Worm (Caenorhabditis elegans) whole organism, young adult: ENCODE data around the gene W08F4.12.

Experiments
- B0019.2 ChIP-seq: fragments of 200-800 bp; sonication (Bioruptor generic); conservative IDR thresholded peaks from 2 replicates; pipeline ENCODE4 v1.3.6; 2022; ENCODE audit warnings: missing genetic modification reagents, missing genetic modification characterization, missing compliant biosample characterization
- B0035.1 ChIP-seq: sonication (generic microtip); optimal IDR thresholded peaks from 2 replicates; lab custom pipeline; 2016; ENCODE audit warnings: missing genetic modification characterization, mild to moderate bottlenecking, missing compliant biosample characterization, missing genotype, missing genetic modification reagents
- B0261.1 ChIP-seq: sonication (generic microtip); optimal IDR thresholded peaks from 2 replicates; lab custom pipeline; 2016; ENCODE audit warnings: mild to moderate bottlenecking, missing genetic modification characterization, moderate library complexity, missing compliant biosample characterization
- F39B2.1 ChIP-seq: fragments of 200-800 bp; sonication (Bioruptor generic); IDR thresholded peaks from 2 replicates; pipeline ENCODE4 v1.3.6; 2022; ENCODE audit warnings: missing genetic modification reagents, missing genetic modification characterization, missing compliant biosample characterization
- F55B11.4 ChIP-seq: sonication (generic microtip); optimal IDR thresholded peaks from 2 replicates; lab custom pipeline; 2016; ENCODE audit warnings: missing compliant biosample characterization, missing genetic modification characterization, borderline replicate concordance; ENCODE audit not compliant: insufficient read depth
- F57C9.4 ChIP-seq: sonication (generic microtip); optimal IDR thresholded peaks from 2 replicates; lab custom pipeline; 2017; ENCODE audit warnings: mild to moderate bottlenecking, missing genetic modification characterization, missing compliant biosample characterization
- K11D2.4 ChIP-seq: fragments of 200-800 bp; sonication (Bioruptor generic); IDR thresholded peaks from 2 replicates; pipeline ENCODE4 v1.3.6; 2022; ENCODE audit warnings: missing genetic modification reagents, missing genetic modification characterization, missing compliant biosample characterization
- T07F8.4 ChIP-seq: sonication (generic microtip); optimal IDR thresholded peaks from 2 replicates; lab custom pipeline; 2016; ENCODE audit warnings: mild to moderate bottlenecking, missing genetic modification characterization, moderate library complexity, missing compliant biosample characterization
- Y53F4B.3 ChIP-seq: fragments of 200-800 bp; sonication (Bioruptor generic); IDR thresholded peaks from 2 replicates; pipeline ENCODE4 v1.3.6; 2022; ENCODE audit warnings: missing genetic modification reagents, missing genetic modification characterization, missing compliant biosample characterization
- ZK185.1 ChIP-seq: sonication (generic microtip); optimal IDR thresholded peaks from 2 replicates; lab custom pipeline; 2016; ENCODE audit warnings: mild to moderate bottlenecking, missing genetic modification characterization, missing compliant biosample characterization; ENCODE audit not compliant: poor library complexity, severe bottlenecking
- ama-1 ChIP-seq, 3 experiments: fragments of 150-350 bp in 1 of 3; sonication (generic microtip) in 2 of 3; optimal IDR thresholded peaks; 2 replicates each; lab custom pipeline; 2014 to 2018; ENCODE audit warnings: missing biosample characterization in 2 of 3, missing genetic modification characterization in 2 of 3, missing genetic modification reagents in 2 of 3
- aptf-3 ChIP-seq: fragments of 200-800 bp; sonication (Bioruptor generic); IDR thresholded peaks from 2 replicates; pipeline ENCODE4 v1.3.6; 2022; ENCODE audit warnings: missing genetic modification characterization, missing compliant biosample characterization
- attf-5 ChIP-seq: fragments of 200-800 bp; sonication (Bioruptor generic); optimal IDR thresholded peaks from 2 replicates; lab custom pipeline; 2018; ENCODE audit warnings: mild to moderate bottlenecking, missing genetic modification characterization, missing compliant biosample characterization
- ceh-91 ChIP-seq: fragments of 200-800 bp; sonication (Bioruptor generic); IDR thresholded peaks from 2 replicates; pipeline ENCODE4 v1.3.6; 2022; ENCODE audit warnings: missing genetic modification reagents, missing genetic modification characterization, missing compliant biosample characterization
- die-1 ChIP-seq: sonication (generic microtip); optimal IDR thresholded peaks from 2 replicates; lab custom pipeline; 2016; ENCODE audit warnings: missing genotype, mild to moderate bottlenecking, missing genetic modification characterization, missing compliant biosample characterization
- dox-1 ChIP-seq: fragments of 200-800 bp; sonication (Bioruptor generic); IDR thresholded peaks from 2 replicates; pipeline ENCODE4 v1.3.6; 2022; ENCODE audit warnings: missing genetic modification reagents, missing genetic modification characterization, missing compliant biosample characterization
- egl-44 ChIP-seq: fragments of 200-800 bp; sonication (Bioruptor generic); IDR thresholded peaks from 2 replicates; pipeline ENCODE4 v1.3.6; 2022; ENCODE audit warnings: missing genetic modification reagents, missing genetic modification characterization, missing compliant biosample characterization
- hmg-1.2 ChIP-seq: fragments of 200-800 bp; sonication (Bioruptor generic); IDR thresholded peaks from 2 replicates; pipeline ENCODE4 v1.3.6; 2022; ENCODE audit warnings: missing genetic modification reagents, missing genetic modification characterization, missing compliant biosample characterization
- lsy-27 ChIP-seq: sonication (generic microtip); optimal IDR thresholded peaks from 2 replicates; lab custom pipeline; 2017; ENCODE audit warnings: missing genetic modification characterization, mild to moderate bottlenecking, missing compliant biosample characterization, antibody characterized with exemption, missing genotype, borderline replicate concordance; ENCODE audit not compliant: insufficient read depth
- madf-10 ChIP-seq: sonication (generic microtip); optimal IDR thresholded peaks from 2 replicates; lab custom pipeline; 2016; ENCODE audit warnings: mild to moderate bottlenecking, missing genetic modification characterization, missing compliant biosample characterization
- madf-3 ChIP-seq: fragments of 200-800 bp; sonication (Bioruptor generic); IDR thresholded peaks from 2 replicates; pipeline ENCODE4 v1.3.6; 2022; ENCODE audit warnings: missing genetic modification reagents, missing genetic modification characterization, missing compliant biosample characterization
- mel-28 ChIP-seq: sonication (generic microtip); optimal IDR thresholded peaks from 2 replicates; lab custom pipeline; 2016; ENCODE audit warnings: borderline replicate concordance, mild to moderate bottlenecking, missing genetic modification characterization, missing compliant biosample characterization
- nfya-1 ChIP-seq: sonication (generic microtip); optimal IDR thresholded peaks from 2 replicates; lab custom pipeline; 2017; ENCODE audit warnings: antibody characterized with exemption, missing compliant biosample characterization, missing genetic modification characterization, borderline replicate concordance; ENCODE audit not compliant: insufficient read depth
- nfyb-1 ChIP-seq: fragments of 200-800 bp; sonication (Bioruptor generic); IDR thresholded peaks from 2 replicates; pipeline ENCODE4 v1.3.6; 2022; ENCODE audit warnings: missing genetic modification reagents, missing genetic modification characterization, missing compliant biosample characterization
- nhr-120 ChIP-seq: fragments of 200-800 bp; sonication (Bioruptor generic); IDR thresholded peaks from 2 replicates; pipeline ENCODE4 v1.3.6; 2022; ENCODE audit warnings: missing genetic modification characterization, missing compliant biosample characterization
- nhr-179 ChIP-seq: sonication (generic microtip); optimal IDR thresholded peaks from 2 replicates; lab custom pipeline; 2016; ENCODE audit warnings: mild to moderate bottlenecking, missing genetic modification characterization, missing compliant biosample characterization
- pbrm-1 ChIP-seq: fragments of 200-800 bp; sonication (Bioruptor generic); IDR thresholded peaks from 2 replicates; pipeline ENCODE4 v1.3.6; 2022; ENCODE audit warnings: missing genetic modification reagents, missing genetic modification characterization, missing compliant biosample characterization
- pha-4 ChIP-seq: fragments of 150-350 bp; sonication (generic microtip); optimal IDR thresholded peaks from 2 replicates; lab custom pipeline; 2014; ENCODE audit warnings: missing biosample characterization, missing genetic modification reagents, missing genetic modification characterization
- sptf-2 ChIP-seq: fragments of 200-800 bp; sonication (Bioruptor generic); optimal IDR thresholded peaks from 2 replicates; lab custom pipeline; 2018; ENCODE audit warnings: mild to moderate bottlenecking, missing genetic modification characterization, missing compliant biosample characterization
- tbx-9 ChIP-seq: sonication (generic microtip); optimal IDR thresholded peaks from 2 replicates; lab custom pipeline; 2016; ENCODE audit warnings: borderline replicate concordance, missing genetic modification characterization, inconsistent platforms, missing compliant biosample characterization
- zfh-2 ChIP-seq: fragments of 200-800 bp; sonication (Bioruptor generic); conservative IDR thresholded peaks from 2 replicates; pipeline ENCODE4 v1.3.6; 2022; ENCODE audit warnings: missing genetic modification reagents, missing genetic modification characterization, missing compliant biosample characterization
- ztf-25 ChIP-seq: fragments of 200-800 bp; sonication (Bioruptor generic); IDR thresholded peaks from 2 replicates; pipeline ENCODE4 v1.3.6; 2022; ENCODE audit warnings: missing genetic modification reagents, missing genetic modification characterization, missing compliant biosample characterization

Gene W08F4.12

DNA sequence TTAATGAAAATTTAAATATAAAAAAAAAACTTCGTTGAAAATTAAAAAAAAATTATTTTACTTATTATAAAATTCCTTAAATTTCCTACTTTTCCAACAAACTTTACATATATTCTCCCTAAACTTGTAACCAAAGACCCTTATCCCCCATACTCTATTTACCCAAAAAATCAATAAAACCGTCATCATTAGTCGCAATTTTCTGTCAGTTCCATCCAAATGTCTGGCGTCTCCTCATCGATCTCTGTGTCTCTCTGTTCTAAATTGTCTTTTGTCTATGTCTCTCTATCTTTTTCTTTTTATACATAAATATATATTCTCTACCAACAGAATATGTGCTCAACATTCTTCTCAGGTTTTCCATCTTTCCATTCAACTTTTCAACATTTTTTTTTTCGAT, 28.9 kb downstream of the W08F4.12 start:
- TF ChIP-seq hmg-1.2 (peak; percentile 43; the same call in 1 of the 2 replicates), B0261.1 (no peak)

DNA sequence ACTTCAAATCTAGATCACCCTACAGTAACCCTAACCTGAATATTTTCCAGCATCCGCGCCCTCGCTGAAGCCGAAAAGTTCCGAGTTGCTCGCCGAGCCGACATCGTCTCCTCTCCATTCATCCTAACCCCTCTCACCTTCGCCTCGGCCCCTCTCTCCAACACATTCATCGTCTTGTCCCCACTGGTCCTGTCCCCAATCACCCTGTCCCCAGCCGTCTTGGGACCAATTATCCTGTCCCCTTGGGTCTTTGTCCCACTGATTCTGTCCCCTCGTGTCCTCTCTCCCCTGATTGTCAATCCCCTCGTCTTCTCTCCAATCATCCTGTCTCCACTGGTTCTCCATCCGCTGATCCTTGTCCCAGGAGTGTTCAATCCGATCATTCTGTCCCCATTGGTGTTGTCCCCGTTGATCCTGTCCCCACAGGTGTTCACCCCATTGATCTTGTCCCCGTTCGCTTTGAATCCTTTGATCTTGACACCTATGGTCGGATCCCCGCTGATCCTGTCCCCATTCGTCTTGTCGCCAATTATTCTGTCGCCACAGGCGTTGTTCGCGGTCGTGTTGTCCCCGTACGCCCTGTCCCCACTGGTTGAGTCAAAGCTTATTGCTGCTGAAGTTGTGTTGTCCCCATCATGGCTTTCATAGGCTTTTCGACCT, 32.8 kb downstream of the W08F4.12 start, which contains the start of gene lips-7:
lips-7 (plus strand) TSS at position 610 of the 660 bp plus-strand sequence.
- TF ChIP-seq T07F8.4 (tag; lab: Kevin White, UChicago) (no peak), zfh-2 (GFP tag; lab: Robert Waterston, UW) (peak; percentile 73), nfya-1 (tag; lab: Kevin White, UChicago) (peak; percentile 39)

DNA sequence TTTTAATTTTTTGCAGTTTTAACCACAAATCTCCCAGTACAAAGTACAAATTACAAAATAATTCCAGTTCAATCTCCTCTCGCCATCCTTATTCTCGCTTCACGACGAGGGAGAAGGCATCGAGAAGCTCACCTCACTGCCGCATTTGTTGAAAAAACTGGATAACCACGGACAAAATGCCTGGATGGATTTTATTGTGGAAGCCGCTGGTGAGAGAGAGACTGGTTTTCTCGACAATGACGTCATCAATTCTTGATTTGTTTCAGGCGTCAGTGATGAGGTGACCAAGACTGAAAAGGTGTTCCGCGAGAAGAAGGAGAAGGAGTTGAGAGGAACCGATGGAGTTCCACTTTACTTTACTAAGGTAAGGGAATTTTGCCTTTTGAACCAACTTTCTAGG, 34.7 kb downstream of the W08F4.12 start:
- TF ChIP-seq madf-3 (no peak), nhr-179 (tag; lab: Kevin White, UChicago) (no peak), sptf-2 (GFP tag; lab: Kevin White, UChicago) (no peak), mel-28 (tag; lab: Kevin White, UChicago) (no peak), nfya-1 (tag; lab: Kevin White, UChicago) (no peak), lsy-27 (tag; lab: Kevin White, UChicago) (no peak), F57C9.4 (no peak), tbx-9 (tag; lab: Kevin White, UChicago) (no peak), B0035.1 (tag; lab: Kevin White, UChicago) (no peak), nfyb-1 (GFP tag; lab: Robert Waterston, UW) (no peak), attf-5 (GFP tag; lab: Kevin White, UChicago) (no peak), dox-1 (no peak), Y53F4B.3 (GFP tag; lab: Robert Waterston, UW) (no peak)

DNA sequence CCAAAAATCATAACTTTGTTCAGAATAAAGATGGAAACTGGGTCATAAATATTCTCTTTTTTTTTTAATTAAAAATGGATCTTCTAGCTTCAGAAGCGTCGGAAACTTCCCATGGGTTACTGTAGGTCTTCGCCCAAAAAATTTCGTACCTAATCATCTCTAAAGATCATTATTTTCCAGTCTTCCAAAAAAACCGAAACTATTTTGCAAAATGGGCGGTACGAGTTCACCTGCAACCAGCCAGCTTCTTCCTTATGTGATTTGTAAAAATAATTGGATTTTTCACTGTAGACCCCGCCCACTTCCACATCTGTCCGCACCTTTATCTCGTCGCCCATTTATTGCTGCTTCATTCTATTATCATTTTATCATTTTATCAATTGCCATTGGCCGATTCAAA, 37.8 kb downstream of the W08F4.12 start, which contains the start of gene mlt-10:
mlt-10 (plus strand) TSS at position 301 of the 400 bp plus-strand sequence.
- no peak for TF ChIP-seq ceh-91 (GFP tag; lab: Robert Waterston, UW)
- TF ChIP-seq, all 124 proteins: peak for 0

DNA sequence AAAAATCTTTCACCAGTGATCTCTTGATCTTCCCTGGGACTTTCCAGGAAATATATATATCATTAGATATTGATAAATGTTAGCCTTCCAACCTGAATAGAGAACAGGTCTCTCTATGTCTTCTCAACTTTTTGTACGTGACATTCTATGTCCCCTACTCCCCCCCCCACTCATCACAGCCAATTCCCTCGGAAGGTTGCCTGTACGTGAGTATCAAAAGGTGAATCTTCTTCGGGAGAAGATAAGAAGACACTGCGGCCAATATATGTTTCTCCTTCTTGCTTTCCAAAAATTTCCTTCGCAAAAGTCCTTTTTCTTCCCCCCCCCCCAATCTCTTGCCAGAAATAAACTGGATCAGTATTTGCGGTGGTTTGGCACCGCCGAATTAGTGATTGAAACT, 41.8 kb downstream of the W08F4.12 start:
- TF ChIP-seq ztf-25 (GFP tag; lab: Robert Waterston, UW): no peak

DNA sequence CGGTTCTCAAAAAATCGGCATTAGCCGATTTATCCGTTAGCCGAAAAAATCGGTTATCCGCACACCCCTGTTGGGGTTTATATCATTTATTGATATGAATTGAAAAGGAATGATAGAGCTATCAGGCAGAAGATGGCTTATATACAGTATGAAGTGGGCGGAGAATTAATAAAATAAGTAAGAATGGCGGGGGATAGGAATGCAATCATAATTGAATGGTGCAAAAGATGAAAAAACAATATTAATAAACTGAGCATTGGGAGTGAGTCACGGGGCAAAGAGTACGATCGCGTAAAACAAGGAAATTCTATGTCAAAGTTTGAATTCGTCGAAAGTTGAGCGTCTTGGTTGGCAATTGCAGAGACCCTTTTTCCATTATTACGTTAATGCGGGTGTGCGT, 47.4 kb downstream of the W08F4.12 start, which contains the start of gene T27A1.2:
T27A1.2 (minus strand) TSS at position 101 of the 400 bp plus-strand sequence.
- no peak for TF ChIP-seq F57C9.4
- TF ChIP-seq die-1: no peak
- no peak for TF ChIP-seq ZK185.1 (tag; lab: Kevin White, UChicago)
- no peak for TF ChIP-seq F39B2.1 (GFP tag; lab: Robert Waterston, UW)
- no peak for TF ChIP-seq F55B11.4 (tag; lab: Kevin White, UChicago)
- TF ChIP-seq nhr-120: no peak
- TF ChIP-seq pbrm-1 (GFP tag; lab: Robert Waterston, UW): no peak
- no peak for TF ChIP-seq pha-4 (tag; lab: Kevin White, UChicago)
- no peak for TF ChIP-seq K11D2.4 (GFP tag; lab: Robert Waterston, UW)
- TF ChIP-seq B0019.2 (GFP tag; lab: Robert Waterston, UW): no peak
- no peak for TF ChIP-seq Y53F4B.3 (GFP tag; lab: Robert Waterston, UW)
- no peak for TF ChIP-seq dox-1
- no peak for TF ChIP-seq ama-1 (optimal IDR thresholded peaks at IDR 0.05; lab: Kevin White, UChicago)
- no peak for TF ChIP-seq ama-1 (GFP tag; optimal IDR thresholded peaks at IDR 0.05; lab: Kevin White, UChicago)
- no peak for TF ChIP-seq aptf-3 (GFP tag; lab: Robert Waterston, UW)
- TF ChIP-seq egl-44: no peak
- TF ChIP-seq madf-3: no peak
- no peak for TF ChIP-seq madf-10
- no peak for TF ChIP-seq T07F8.4 (tag; lab: Kevin White, UChicago)
